Worm (Caenorhabditis elegans): ENCODE data around the gene T25B9.4.

The T25B9.4 gene

ce11 chrIV:10750041-10750440 is 7.5 kb downstream of the T25B9.4 start, which contains the start of gene T25B9.1:
Gene T25B9.1, minus strand, starts transcription at chrIV:10750141.
- TF ChIP-seq scrt-1 (GFP tag; IDR thresholded peaks at IDR 0.05), result no peak
- TF ChIP-seq F13C5.2 (tag; optimal IDR thresholded peaks at IDR 0.05), result no peak
- TF ChIP-seq ets-7 (tag; optimal IDR thresholded peaks at IDR 0.05), result no peak
- TF ChIP-seq B0310.2 (tag; optimal IDR thresholded peaks at IDR 0.05), result no peak
- no peak for TF ChIP-seq hnd-1 (tag; optimal IDR thresholded peaks at IDR 0.05)
- no peak for TF ChIP-seq tra-4 (tag; optimal IDR thresholded peaks at IDR 0.05)
- TF ChIP-seq ceh-13 (GFP tag; optimal IDR thresholded peaks at IDR 0.05), result no peak
- no peak for TF ChIP-seq hmg-4 (GFP tag; optimal IDR thresholded peaks at IDR 0.05)
- no peak for TF ChIP-seq pes-1 (GFP tag; IDR thresholded peaks at IDR 0.05)
- TF ChIP-seq flt-1 (GFP tag; IDR thresholded peaks at IDR 0.05), result no peak
- no peak for TF ChIP-seq tbx-11 (GFP tag; IDR thresholded peaks at IDR 0.05)

ce11 chrIV:10745332-10745731 is 12.2 kb downstream of the T25B9.4 start:
- TF ChIP-seq hmbx-1 (tag; optimal IDR thresholded peaks at IDR 0.05) (no peak), ceh-36 (tag; optimal IDR thresholded peaks at IDR 0.05) (peak; percentile 6)

- TF ChIP-seq tbx-11 (GFP tag; IDR thresholded peaks at IDR 0.05), result no peak
- TF ChIP-seq ama-1 (optimal IDR thresholded peaks at IDR 0.05), result no peak
- no peak for TF ChIP-seq F13C5.2 (tag; optimal IDR thresholded peaks at IDR 0.05)
- TF ChIP-seq B0310.2 (tag; optimal IDR thresholded peaks at IDR 0.05), result no peak
- no peak for TF ChIP-seq aly-1 (tag; optimal IDR thresholded peaks at IDR 0.05)
- TF ChIP-seq hmbx-1 (tag; optimal IDR thresholded peaks at IDR 0.05), result no peak
- no peak for TF ChIP-seq ceh-13 (GFP tag; optimal IDR thresholded peaks at IDR 0.05)
- TF ChIP-seq hnd-1 (tag; optimal IDR thresholded peaks at IDR 0.05), result no peak
- TF ChIP-seq tbx-37 (GFP tag; conservative IDR thresholded peaks at IDR 0.05), result no peak
- no peak for TF ChIP-seq hmg-4 (GFP tag; optimal IDR thresholded peaks at IDR 0.05)
Measured at ce11 chrIV:10744475-10744874, 13.0 kb downstream of the T25B9.4 start, which contains the start of gene T25B9.3. Gene T25B9.3, plus strand, starts transcription at chrIV:10744775.

- TF ChIP-seq F13C5.2 (tag; optimal IDR thresholded peaks at IDR 0.05) (no peak), hnd-1 (tag; optimal IDR thresholded peaks at IDR 0.05) (no peak), hmg-4 (GFP tag; optimal IDR thresholded peaks at IDR 0.05) (no peak), ets-7 (tag; optimal IDR thresholded peaks at IDR 0.05) (no peak), tbx-11 (GFP tag; IDR thresholded peaks at IDR 0.05) (no peak), hmbx-1 (tag; optimal IDR thresholded peaks at IDR 0.05) (no peak), aly-1 (tag; optimal IDR thresholded peaks at IDR 0.05) (no peak), pes-1 (GFP tag; IDR thresholded peaks at IDR 0.05) (no peak), ceh-13 (GFP tag; optimal IDR thresholded peaks at IDR 0.05) (no peak), tra-4 (tag; optimal IDR thresholded peaks at IDR 0.05) (no peak), tbx-37 (GFP tag; conservative IDR thresholded peaks at IDR 0.05) (no peak), B0310.2 (tag; optimal IDR thresholded peaks at IDR 0.05) (no peak), ama-1 (optimal IDR thresholded peaks at IDR 0.05) (no peak), ceh-36 (tag; optimal IDR thresholded peaks at IDR 0.05) (no peak), flt-1 (GFP tag; IDR thresholded peaks at IDR 0.05) (no peak), scrt-1 (GFP tag; IDR thresholded peaks at IDR 0.05) (no peak), sea-1 (GFP tag; conservative IDR thresholded peaks at IDR 0.05) (no peak)
Measured at ce11 chrIV:10738328-10738727, 19.2 kb downstream of the T25B9.4 start, which contains the start of gene ssp-34. Gene ssp-34, minus strand, starts transcription at chrIV:10738602.

DNA sequence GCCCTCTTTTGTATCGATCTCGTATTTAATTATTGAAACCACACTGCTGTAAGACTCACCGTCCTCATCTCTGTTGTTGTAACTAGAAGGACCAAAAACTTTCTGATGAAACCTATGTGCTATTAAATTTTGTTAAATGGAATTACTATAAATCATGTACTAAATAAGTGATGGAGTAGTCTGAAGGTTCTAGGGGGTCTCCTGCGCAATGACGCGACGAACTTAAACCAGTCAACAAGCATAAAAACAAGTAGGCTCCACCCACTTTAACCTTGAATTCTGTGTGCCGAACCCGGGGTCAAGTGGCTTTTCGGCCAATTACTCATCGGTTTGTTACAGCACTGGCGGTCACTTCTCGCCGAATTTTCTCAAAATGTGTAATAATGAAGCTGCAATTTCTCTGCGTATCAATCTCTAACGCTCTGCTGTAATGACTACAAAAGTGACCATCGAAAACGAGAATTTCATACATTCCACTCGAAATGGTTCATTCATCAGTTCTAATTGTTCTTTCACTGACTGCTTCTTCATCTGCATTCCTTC is 20.4 kb downstream of the T25B9.4 start, which contains the start of gene grl-21:
Gene grl-21 (plus strand): TSS at position 464 of the 543 bp plus-strand sequence.
- TF ChIP-seq hmg-4 (GFP tag; optimal IDR thresholded peaks at IDR 0.05), result no peak
- peak; percentile 41 for TF ChIP-seq ama-1 (optimal IDR thresholded peaks at IDR 0.05)

DNA sequence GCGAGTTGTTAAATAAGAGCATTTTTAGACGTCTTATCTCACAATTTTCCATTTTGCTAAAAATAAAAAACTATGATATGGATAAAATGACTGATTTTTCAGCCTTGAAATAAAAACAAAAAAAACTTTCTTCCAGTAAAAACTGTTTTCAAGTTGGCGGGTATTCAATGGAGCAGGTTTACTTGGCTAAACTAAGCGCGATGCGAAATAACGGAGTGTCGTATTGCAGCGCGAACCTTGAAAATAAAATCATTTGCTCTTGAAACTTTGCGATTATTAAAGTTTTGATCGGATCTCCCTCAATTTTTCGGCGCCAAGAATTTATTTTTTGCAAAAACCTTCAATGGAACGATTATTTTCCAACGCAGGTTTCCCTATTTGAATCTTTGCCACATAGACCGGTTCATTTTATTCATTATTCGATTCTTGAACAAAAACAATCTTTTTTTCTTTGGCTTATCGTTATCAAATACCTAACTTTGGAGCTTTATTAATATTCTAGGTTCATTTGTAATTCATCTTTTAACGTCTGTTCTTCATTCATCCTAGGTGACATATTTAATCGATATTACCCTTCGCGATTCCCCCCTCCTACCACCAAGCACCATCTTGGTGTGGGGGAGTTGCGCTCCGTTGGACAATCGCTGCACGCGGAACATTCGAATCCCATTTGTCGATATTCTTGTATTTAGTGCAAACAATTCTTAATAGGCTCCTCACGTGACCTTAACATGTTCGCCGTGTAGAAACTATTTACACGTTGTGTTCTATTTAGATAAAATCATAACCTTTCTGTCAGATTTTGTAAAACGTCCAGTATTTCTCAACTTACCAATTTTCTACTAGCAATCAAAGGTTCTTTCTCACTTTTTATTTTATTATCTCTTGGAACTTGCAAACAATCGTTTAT is 22.7 kb downstream of the T25B9.4 start, which contains the start of the genes orc-5 and cyb-1:
Gene orc-5 (minus strand): TSS at position 62 of the 910 bp plus-strand sequence.
Gene cyb-1 (plus strand): TSS at position 690 of the 910 bp plus-strand sequence.
- TF ChIP-seq tbx-37 (GFP tag; conservative IDR thresholded peaks at IDR 0.05) (no peak), ets-7 (tag; optimal IDR thresholded peaks at IDR 0.05) (no peak), hmbx-1 (tag; optimal IDR thresholded peaks at IDR 0.05) (no peak), sea-1 (GFP tag; conservative IDR thresholded peaks at IDR 0.05) (no peak), flt-1 (GFP tag; IDR thresholded peaks at IDR 0.05) (no peak), tbx-11 (GFP tag; IDR thresholded peaks at IDR 0.05) (no peak), pes-1 (GFP tag; IDR thresholded peaks at IDR 0.05) (no peak), B0310.2 (tag; optimal IDR thresholded peaks at IDR 0.05) (no peak), ceh-13 (GFP tag; optimal IDR thresholded peaks at IDR 0.05) (no peak), hnd-1 (tag; optimal IDR thresholded peaks at IDR 0.05) (no peak), aly-1 (tag; optimal IDR thresholded peaks at IDR 0.05) (no peak), tra-4 (tag; optimal IDR thresholded peaks at IDR 0.05) (no peak), ama-1 (optimal IDR thresholded peaks at IDR 0.05) (no peak), ceh-36 (tag; optimal IDR thresholded peaks at IDR 0.05) (no peak), scrt-1 (GFP tag; IDR thresholded peaks at IDR 0.05) (no peak), F13C5.2 (tag; optimal IDR thresholded peaks at IDR 0.05) (no peak), hmg-4 (GFP tag; optimal IDR thresholded peaks at IDR 0.05) (no peak)

ce11 chrIV:10727734-10728133 is 29.8 kb downstream of the T25B9.4 start, which contains the start of gene ZC168.2:
Gene ZC168.2, plus strand, starts transcription at chrIV:10728034.
- TF ChIP-seq hmg-4 (GFP tag; optimal IDR thresholded peaks at IDR 0.05) (no peak), sea-1 (GFP tag; conservative IDR thresholded peaks at IDR 0.05) (no peak), F13C5.2 (tag; optimal IDR thresholded peaks at IDR 0.05) (no peak), ama-1 (optimal IDR thresholded peaks at IDR 0.05) (no peak), flt-1 (GFP tag; IDR thresholded peaks at IDR 0.05) (no peak), hmbx-1 (tag; optimal IDR thresholded peaks at IDR 0.05) (no peak), scrt-1 (GFP tag; IDR thresholded peaks at IDR 0.05) (no peak), ets-7 (tag; optimal IDR thresholded peaks at IDR 0.05) (no peak), ceh-36 (tag; optimal IDR thresholded peaks at IDR 0.05) (no peak), hnd-1 (tag; optimal IDR thresholded peaks at IDR 0.05) (no peak), ceh-13 (GFP tag; optimal IDR thresholded peaks at IDR 0.05) (no peak), tra-4 (tag; optimal IDR thresholded peaks at IDR 0.05) (no peak), tbx-11 (GFP tag; IDR thresholded peaks at IDR 0.05) (no peak), aly-1 (tag; optimal IDR thresholded peaks at IDR 0.05) (no peak)
